Fruit fly (Drosophila melanogaster) whole organism, embryonic: Measurements from ENCODE around the gene sosie.

ENCODE experiments used
- Asciz ChIP-seq: fragments of 200-800 bp; sonication (Bioruptor generic); optimal IDR thresholded peaks from 2 replicates; lab custom pipeline; 2017; ENCODE audit warnings: missing biosample characterization, mild to moderate bottlenecking, missing genetic modification characterization, missing genetic modification reagents
- Bgb ChIP-seq: fragments of 200-800 bp; sonication (Bioruptor generic); IDR thresholded peaks from 2 replicates; pipeline ENCODE4 v1.3.6; 2022; ENCODE audit warnings: missing biosample characterization, missing genetic modification characterization; ENCODE audit not compliant: partially characterized antibody
- CG11695 ChIP-seq: fragments of 200-800 bp; sonication (Bioruptor generic); IDR thresholded peaks from 3 replicates; pipeline ENCODE4 v1.3.6; 2022; ENCODE audit warnings: missing biosample characterization, missing genetic modification characterization
- CG12071 ChIP-seq: fragments of 200-800 bp; sonication (Bioruptor generic); optimal IDR thresholded peaks from 3 replicates; lab custom pipeline; 2018; ENCODE audit warnings: missing biosample characterization, mild to moderate bottlenecking, missing genetic modification characterization
- CG12769 ChIP-seq: fragments of 200-800 bp; sonication (Bioruptor generic); optimal IDR thresholded peaks from 2 replicates; lab custom pipeline; 2019; ENCODE audit warnings: missing biosample characterization, mild to moderate bottlenecking, missing genetic modification characterization, moderate library complexity
- CG18619 ChIP-seq: fragments of 200-800 bp; sonication (Bioruptor generic); optimal IDR thresholded peaks from 3 replicates; lab custom pipeline; 2017; ENCODE audit warnings: missing biosample characterization, mild to moderate bottlenecking, missing genetic modification characterization
- CG2202 ChIP-seq: fragments of 200-800 bp; sonication (Bioruptor generic); optimal IDR thresholded peaks from 2 replicates; lab custom pipeline; 2018; ENCODE audit warnings: missing biosample characterization, mild to moderate bottlenecking, missing genetic modification characterization
- CG31388 ChIP-seq: fragments of 200-800 bp; sonication (Bioruptor generic); optimal IDR thresholded peaks from 2 replicates; lab custom pipeline; 2016; ENCODE audit warnings: missing biosample characterization, missing genetic modification characterization
- CG32532 ChIP-seq: fragments of 200-800 bp; sonication (Bioruptor generic); IDR thresholded peaks from 2 replicates; pipeline ENCODE4 v1.3.6; 2022; ENCODE audit warnings: missing biosample characterization, missing genetic modification characterization
- CG33557 ChIP-seq: fragments of 200-800 bp; sonication (Bioruptor generic); optimal IDR thresholded peaks from 2 replicates; lab custom pipeline; 2019; ENCODE audit warnings: missing biosample characterization, mild to moderate bottlenecking, missing genetic modification characterization, moderate library complexity
- CG34422 ChIP-seq: fragments of 200-800 bp; sonication (Bioruptor generic); IDR thresholded peaks from 3 replicates; pipeline ENCODE4 v1.3.6; 2022; ENCODE audit warnings: missing biosample characterization, missing genetic modification characterization
- CG3847 ChIP-seq: fragments of 200-800 bp; sonication (Bioruptor generic); IDR thresholded peaks from 2 replicates; pipeline ENCODE4 v1.3.6; 2022; ENCODE audit warnings: missing biosample characterization, missing genetic modification characterization
- CG4328 ChIP-seq: fragments of 200-800 bp; sonication (Bioruptor generic); optimal IDR thresholded peaks from 3 replicates; lab custom pipeline; 2017; ENCODE audit warnings: missing biosample characterization, missing genetic modification reagents, missing genetic modification characterization
- CG5245 ChIP-seq: fragments of 200-800 bp; sonication (Bioruptor generic); optimal IDR thresholded peaks from 3 replicates; lab custom pipeline; 2016; ENCODE audit warnings: missing biosample characterization, missing genetic modification characterization
- CG6791 ChIP-seq: fragments of 200-800 bp; sonication (Bioruptor generic); IDR thresholded peaks from 3 replicates; pipeline ENCODE4 v1.3.6; 2022; ENCODE audit warnings: missing biosample characterization, missing genetic modification characterization; ENCODE audit not compliant: partially characterized antibody
- CG7963 ChIP-seq: fragments of 200-800 bp; sonication (Bioruptor generic); IDR thresholded peaks from 3 replicates; pipeline ENCODE4 v1.3.6; 2022; ENCODE audit warnings: missing biosample characterization, missing genetic modification characterization; ENCODE audit not compliant: partially characterized antibody
- CG8290 ChIP-seq, 3 experiments: fragments of 200-800 bp; sonication (Bioruptor generic); optimal IDR thresholded peaks; 2 replicates each; lab custom pipeline; 2016 to 2019; ENCODE audit warnings: missing biosample characterization in 3 of 3, missing genetic modification characterization in 3 of 3, mild to moderate bottlenecking in 2 of 3, moderate library complexity in 1 of 3
- Dad ChIP-seq: fragments of 200-800 bp; sonication (Bioruptor generic); optimal IDR thresholded peaks from 3 replicates; lab custom pipeline; 2016; ENCODE audit warnings: missing biosample characterization, missing genetic modification characterization
- Drgx ChIP-seq: fragments of 200-800 bp; sonication (Bioruptor generic); IDR thresholded peaks from 2 replicates; pipeline ENCODE4 v1.3.6; 2022; ENCODE audit warnings: missing biosample characterization, missing genetic modification characterization
- Eip74EF ChIP-seq, 2 experiments: fragments of 200-800 bp in 1 of 2; fragments of >200 bp in 1 of 2; sonication (Bioruptor generic) in 1 of 2; optimal IDR thresholded peaks; 2 replicates each; lab custom pipeline; 2017 to 2019; ENCODE audit warnings: missing biosample characterization in 2 of 2, missing genetic modification characterization in 2 of 2, mild to moderate bottlenecking in 1 of 2, moderate library complexity in 1 of 2
- Lhr ChIP-seq: fragments of 200-800 bp; sonication (Bioruptor generic); optimal IDR thresholded peaks from 3 replicates; lab custom pipeline; 2017; ENCODE audit warnings: mild to moderate bottlenecking, missing biosample characterization, missing genetic modification reagents, missing genetic modification characterization
- Med ChIP-seq: fragments of 200-800 bp; sonication (Bioruptor generic); peaks from one replicate; lab custom pipeline; 2016; ENCODE audit warnings: missing biosample characterization, missing genetic modification characterization, mild to moderate bottlenecking, inconsistent platforms, moderate library complexity
- Mes4 ChIP-seq: fragments of 200-800 bp; sonication (Bioruptor generic); optimal IDR thresholded peaks from 2 replicates; lab custom pipeline; 2016; ENCODE audit warnings: missing biosample characterization, missing genetic modification characterization
- NK7.1 ChIP-seq: fragments of 200-800 bp; sonication (Bioruptor generic); optimal IDR thresholded peaks from 3 replicates; lab custom pipeline; 2016; ENCODE audit warnings: missing biosample characterization, missing genetic modification characterization
- NfI ChIP-seq: fragments of 200-800 bp; sonication (Bioruptor generic); optimal IDR thresholded peaks from 3 replicates; lab custom pipeline; 2018; ENCODE audit warnings: missing biosample characterization, mild to moderate bottlenecking, missing genetic modification characterization, moderate library complexity
- Opbp ChIP-seq: fragments of 200-800 bp; sonication (Bioruptor generic); IDR thresholded peaks from 3 replicates; pipeline ENCODE4 v1.3.6; 2022; ENCODE audit warnings: missing biosample characterization, missing genetic modification characterization; ENCODE audit not compliant: partially characterized antibody
- Optix ChIP-seq: fragments of 200-800 bp; sonication (Bioruptor generic); IDR thresholded peaks from 3 replicates; pipeline ENCODE4 v1.3.6; 2022; ENCODE audit warnings: missing biosample characterization, missing genetic modification characterization
- Pdp1 ChIP-seq, 2 experiments: fragments of 200-800 bp; sonication (Bioruptor generic); optimal IDR thresholded peaks; 3 replicates each; lab custom pipeline; 2016; ENCODE audit warnings: missing biosample characterization in 2 of 2, missing genetic modification characterization in 2 of 2, mild to moderate bottlenecking in 1 of 2, moderate library complexity in 1 of 2
- Stat92E ChIP-seq, 3 experiments: fragments of >200 bp in 2 of 3; fragments of 200-800 bp in 1 of 3; sonication (Bioruptor generic) in 1 of 3; optimal IDR thresholded peaks; 2 replicates each; lab custom pipeline; 2017 to 2019; ENCODE audit warnings: missing biosample characterization in 3 of 3, missing genetic modification characterization in 3 of 3, mild to moderate bottlenecking in 1 of 3, moderate library complexity in 1 of 3
- Xrp1 ChIP-seq: fragments of 200-800 bp; sonication (Bioruptor generic); IDR thresholded peaks from 2 replicates; pipeline ENCODE4 v1.3.6; 2022; ENCODE audit warnings: missing biosample characterization, missing genetic modification characterization
- abd-A ChIP-seq: fragments of 200-800 bp; sonication (Bioruptor generic); optimal IDR thresholded peaks from 3 replicates; lab custom pipeline; 2019; ENCODE audit warnings: missing biosample characterization, mild to moderate bottlenecking, missing genetic modification characterization, moderate library complexity
- ato ChIP-seq: fragments of 200-800 bp; sonication (Bioruptor generic); IDR thresholded peaks from 2 replicates; pipeline ENCODE4 v1.3.6; 2022; ENCODE audit warnings: missing biosample characterization, missing genetic modification characterization; ENCODE audit not compliant: partially characterized antibody
- cas ChIP-seq: fragments of 200-800 bp; sonication (Bioruptor generic); IDR thresholded peaks from 2 replicates; pipeline ENCODE4 v1.3.6; 2022; ENCODE audit warnings: missing biosample characterization, missing genetic modification characterization
- ci ChIP-seq: fragments of 200-800 bp; sonication (Bioruptor generic); IDR thresholded peaks from 3 replicates; pipeline ENCODE4 v1.3.6; 2022; ENCODE audit warnings: missing biosample characterization, missing genetic modification characterization
- dmrt99B ChIP-seq: fragments of 200-800 bp; sonication (Bioruptor generic); optimal IDR thresholded peaks from 2 replicates; lab custom pipeline; 2018; ENCODE audit warnings: missing biosample characterization, mild to moderate bottlenecking, missing genetic modification characterization, moderate library complexity
- gfzf ChIP-seq: fragments of 200-800 bp; sonication (Bioruptor generic); optimal IDR thresholded peaks from 2 replicates; lab custom pipeline; 2016; ENCODE audit warnings: missing biosample characterization, mild to moderate bottlenecking, missing genetic modification characterization, moderate library complexity
- grau ChIP-seq: fragments of 200-800 bp; optimal IDR thresholded peaks from 3 replicates; lab custom pipeline; 2019; ENCODE audit warnings: missing biosample characterization, mild to moderate bottlenecking, missing genetic modification characterization, moderate library complexity
- hkb ChIP-seq, 2 experiments: fragments of 200-800 bp in 1 of 2; fragments of >200 bp in 1 of 2; sonication (Bioruptor generic) in 1 of 2; IDR thresholded peaks in 1 of 2; optimal IDR thresholded peaks in 1 of 2; 2 replicates each; pipeline versions ENCODE4 v1.3.6 to Lab custom; 2017 to 2022; ENCODE audit warnings: missing biosample characterization in 1 of 2, missing genetic modification characterization in 1 of 2
- kah ChIP-seq: fragments of 200-800 bp; sonication (Bioruptor generic); optimal IDR thresholded peaks from 2 replicates; lab custom pipeline; 2018; ENCODE audit warnings: missing biosample characterization, mild to moderate bottlenecking, missing genetic modification characterization
- mirr ChIP-seq: fragments of 200-800 bp; sonication (Bioruptor generic); optimal IDR thresholded peaks from 3 replicates; lab custom pipeline; 2018; ENCODE audit warnings: missing biosample characterization, mild to moderate bottlenecking, missing genetic modification characterization
- pb ChIP-seq: fragments of 200-800 bp; sonication (Bioruptor generic); optimal IDR thresholded peaks from 3 replicates; lab custom pipeline; 2016; ENCODE audit warnings: missing biosample characterization, missing genetic modification characterization
- pros ChIP-seq: fragments of 200-800 bp; sonication (Bioruptor generic); optimal IDR thresholded peaks from 3 replicates; lab custom pipeline; 2019; ENCODE audit warnings: missing biosample characterization, mild to moderate bottlenecking, missing genetic modification characterization, moderate library complexity
- pum ChIP-seq: fragments of 200-800 bp; sonication (Bioruptor generic); optimal IDR thresholded peaks from 2 replicates; lab custom pipeline; 2016; ENCODE audit warnings: missing biosample characterization, missing genetic modification characterization
- scrt ChIP-seq: fragments of 200-800 bp; sonication (Bioruptor generic); optimal IDR thresholded peaks from 2 replicates; lab custom pipeline; 2018; ENCODE audit warnings: missing biosample characterization, mild to moderate bottlenecking, missing genetic modification characterization, moderate library complexity
- sens-2 ChIP-seq: fragments of 200-800 bp; sonication (Bioruptor generic); IDR thresholded peaks from 2 replicates; pipeline ENCODE4 v1.3.6; 2022; ENCODE audit warnings: missing biosample characterization, missing genetic modification characterization
- sisA ChIP-seq: fragments of 200-800 bp; sonication (Bioruptor generic); IDR thresholded peaks from 2 replicates; pipeline ENCODE4 v1.3.6; 2022; ENCODE audit warnings: missing biosample characterization, missing genetic modification characterization
- twi ChIP-seq: fragments of 200-800 bp; optimal IDR thresholded peaks from 2 replicates; lab custom pipeline; 2019; ENCODE audit warnings: missing biosample characterization, mild to moderate bottlenecking, missing genetic modification characterization, moderate library complexity
- vfl ChIP-seq: fragments of 200-800 bp; sonication (Bioruptor generic); optimal IDR thresholded peaks from 2 replicates; lab custom pipeline; 2016; ENCODE audit warnings: missing biosample characterization, missing genetic modification characterization

sosie gene

dm6 chr3R:24812987-24813636, 20.6 kb upstream of the sosie start (continued):
- TF ChIP-seq cas (GFP tag; lab: Robert Waterston, UW): no peak
- TF ChIP-seq CG3847 (GFP tag; lab: Robert Waterston, UW): no peak
- TF ChIP-seq hkb (optimal IDR thresholded peaks at IDR 0.05; lab: Kevin White, UChicago): no peak
- TF ChIP-seq hkb (GFP tag; IDR thresholded peaks at IDR 0.05; lab: Robert Waterston, UW): no peak
- TF ChIP-seq CG34422 (GFP tag; lab: Robert Waterston, UW): peak; percentile 15; the same call in 1 of the 3 replicates
- no peak for TF ChIP-seq pum
- no peak for TF ChIP-seq CG11695 (GFP tag; lab: Robert Waterston, UW)
- no peak for TF ChIP-seq dmrt99B (tag; lab: Kevin White, UChicago)
- TF ChIP-seq Drgx (GFP tag; lab: Robert Waterston, UW): no peak
- TF ChIP-seq sens-2 (GFP tag; lab: Robert Waterston, UW): 0 out of 2 replicates have a peak, but pooled peaks have one; percentile 29
- TF ChIP-seq pb (GFP tag; lab: Kevin White, UChicago): no peak
- TF ChIP-seq ci (GFP tag; lab: Robert Waterston, UW): peak; percentile 11; the same call in 1 of the 3 replicates
- peak; percentile 28 for TF ChIP-seq twi (tag; lab: Kevin White, UChicago)
- peak; percentile 0 for TF ChIP-seq grau
- TF ChIP-seq gfzf: no peak
- TF ChIP-seq mirr (GFP tag; lab: Kevin White, UChicago): peak; percentile 25
- no peak for TF ChIP-seq CG7963 (GFP tag; lab: Robert Waterston, UW)
- 0 out of 3 replicates have a peak, but pooled peaks have one; percentile 15 for TF ChIP-seq CG6791
- no peak for TF ChIP-seq ato
- TF ChIP-seq NfI (GFP tag; lab: Kevin White, UChicago): no peak
- TF ChIP-seq kah (GFP tag; lab: Kevin White, UChicago): peak; percentile 87
- TF ChIP-seq CG31388: no peak
- TF ChIP-seq CG2202 (tag; lab: Kevin White, UChicago): no peak
- no peak for TF ChIP-seq abd-A
- no peak for TF ChIP-seq Pdp1 (GFP tag; optimal IDR thresholded peaks at IDR 0.05; lab: Kevin White, UChicago)
- TF ChIP-seq vfl (GFP tag; lab: Kevin White, UChicago): no peak
- TF ChIP-seq Asciz: no peak
- TF ChIP-seq Stat92E (GFP tag; optimal IDR thresholded peaks at IDR 0.05; lab: Kevin White, UChicago): no peak
- TF ChIP-seq CG12071 (GFP tag; lab: Kevin White, UChicago): no peak
- TF ChIP-seq CG8290 (GFP tag; optimal IDR thresholded peaks at IDR 0.05; lab: Kevin White, UChicago): no peak
- peak in 1 of 2 experiments; percentile 20 for TF ChIP-seq CG8290 (tag; optimal IDR thresholded peaks at IDR 0.05; lab: Kevin White, UChicago)
- TF ChIP-seq NK7.1 (GFP tag; lab: Kevin White, UChicago): no peak
- no peak for TF ChIP-seq Xrp1
- peak; percentile 71 for TF ChIP-seq Med (GFP tag; lab: Kevin White, UChicago)
- TF ChIP-seq CG4328 (GFP tag; lab: Kevin White, UChicago): no peak
- no peak for TF ChIP-seq Mes4 (GFP tag; lab: Kevin White, UChicago)
- TF ChIP-seq CG5245 (GFP tag; lab: Kevin White, UChicago): no peak
- no peak for TF ChIP-seq Optix
- peak; percentile 81 for TF ChIP-seq scrt
- TF ChIP-seq Lhr: no peak
- no peak for TF ChIP-seq sisA (GFP tag; lab: Robert Waterston, UW)
- no peak for TF ChIP-seq Opbp (GFP tag; lab: Robert Waterston, UW)
- TF ChIP-seq Bgb (GFP tag; lab: Robert Waterston, UW): peak; percentile 32; the same call in 1 of the 2 replicates
- no peak for TF ChIP-seq CG18619 (GFP tag; lab: Kevin White, UChicago)
- no peak for TF ChIP-seq Eip74EF (GFP tag; optimal IDR thresholded peaks at IDR 0.05; lab: Kevin White, UChicago)
- TF ChIP-seq CG33557 (GFP tag; lab: Kevin White, UChicago): no peak
- TF ChIP-seq Dad (GFP tag; lab: Kevin White, UChicago): no peak
- peak; percentile 34 for TF ChIP-seq pros (GFP tag; lab: Kevin White, UChicago)
- TF ChIP-seq CG12769: peak; percentile 4
- TF ChIP-seq CG32532 (GFP tag; lab: Robert Waterston, UW): no peak
